Worm (Caenorhabditis elegans) whole organism, L1 larva: ENCODE data around the gene K08E7.6.
A peak's percentile ranks its signal among the peaks of the same experiment; 100 is the strongest.

ENCODE experiments used
- dsc-1 ChIP-seq: sonication (generic microtip); optimal IDR thresholded peaks from 2 replicates; lab custom pipeline; 2016; ENCODE audit warnings: mild to moderate bottlenecking, missing genetic modification characterization, missing compliant biosample characterization
- nhr-47 ChIP-seq: sonication (generic microtip); optimal IDR thresholded peaks from 2 replicates; lab custom pipeline; 2016; ENCODE audit warnings: mild to moderate bottlenecking, missing genetic modification characterization, moderate library complexity, missing compliant biosample characterization
- nhr-71 ChIP-seq: sonication (generic microtip); optimal IDR thresholded peaks from 2 replicates; lab custom pipeline; 2016; ENCODE audit warnings: mild to moderate bottlenecking, missing genetic modification characterization, moderate library complexity, missing compliant biosample characterization
- nhr-85 ChIP-seq: sonication (generic microtip); peaks from one replicate; lab custom pipeline; 2016; ENCODE audit warnings: missing genetic modification characterization, inconsistent platforms, missing compliant biosample characterization
- pqm-1 ChIP-seq: sonication (generic microtip); optimal IDR thresholded peaks from 3 replicates; lab custom pipeline; 2017; ENCODE audit warnings: missing biosample characterization, missing genetic modification characterization

Gene K08E7.6

DNA sequence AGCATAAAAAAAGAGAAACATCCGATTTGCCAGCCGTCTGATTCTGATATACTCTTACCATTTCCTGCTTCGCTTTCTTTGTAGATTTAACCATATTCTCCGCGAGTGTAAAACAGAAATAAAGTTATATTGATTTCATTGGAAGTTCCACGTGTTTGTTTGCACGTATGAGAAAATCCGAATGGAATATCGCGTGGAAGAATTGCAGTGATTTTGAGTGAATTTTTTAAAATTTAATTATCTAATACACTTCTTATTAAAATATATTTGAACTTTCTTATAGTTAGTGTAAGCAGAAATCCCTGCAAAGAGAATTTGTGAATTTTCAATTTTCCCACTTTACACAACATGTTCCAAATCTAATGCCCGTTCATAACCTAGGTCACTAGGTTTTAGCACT, 49.9 kb downstream of the K08E7.6 start, which contains the start of gene F53B2.5:
Gene F53B2.5 (minus strand): TSS at position 101 of the 400 bp plus-strand sequence.
- peak; percentile 11 for TF ChIP-seq nhr-85
- no peak for TF ChIP-seq nhr-71 (tag; lab: Kevin White, UChicago)
- TF ChIP-seq pqm-1 (tag; lab: Kevin White, UChicago) = no peak
- TF ChIP-seq nhr-47 (tag; lab: Kevin White, UChicago) = no peak
- no peak for TF ChIP-seq dsc-1 (tag; lab: Kevin White, UChicago)
